Fruit fly (Drosophila melanogaster) whole organism, prepupa: Measurements from ENCODE around the gene CG13358.

Experiments
- Blimp-1 ChIP-seq: fragments of 200-800 bp; sonication (Bioruptor generic); optimal IDR thresholded peaks from 3 replicates; lab custom pipeline; 2017; ENCODE audit warnings: missing biosample characterization, missing genetic modification characterization, mild to moderate bottlenecking, moderate library complexity, missing genetic modification reagents
- CG10631 ChIP-seq: fragments of 200-800 bp; sonication (Bioruptor generic); optimal IDR thresholded peaks from 2 replicates; lab custom pipeline; 2016; ENCODE audit warnings: missing biosample characterization, missing genetic modification characterization
- CG10669 ChIP-seq: fragments of 200-800 bp; sonication (Bioruptor generic); optimal IDR thresholded peaks from 3 replicates; lab custom pipeline; 2018; ENCODE audit warnings: missing biosample characterization, mild to moderate bottlenecking, missing genetic modification characterization, moderate library complexity
- CG11902 ChIP-seq: fragments of 200-800 bp; sonication (Bioruptor generic); optimal IDR thresholded peaks from 3 replicates; lab custom pipeline; 2016; ENCODE audit warnings: missing biosample characterization, missing genetic modification characterization
- CG3032 ChIP-seq: fragments of 200-800 bp; optimal IDR thresholded peaks from 2 replicates; lab custom pipeline; 2019; ENCODE audit warnings: missing biosample characterization, mild to moderate bottlenecking, missing genetic modification characterization, moderate library complexity
- CG32006 ChIP-seq: fragments of 200-800 bp; sonication (Bioruptor generic); optimal IDR thresholded peaks from 3 replicates; lab custom pipeline; 2017; ENCODE audit warnings: missing biosample characterization, mild to moderate bottlenecking, missing genetic modification characterization
- CG4318 ChIP-seq: fragments of 200-800 bp; sonication (Bioruptor generic); optimal IDR thresholded peaks from 3 replicates; lab custom pipeline; 2017; ENCODE audit warnings: missing biosample characterization, mild to moderate bottlenecking, missing genetic modification characterization
- CG6163 ChIP-seq: fragments of 200-800 bp; sonication (Bioruptor generic); IDR thresholded peaks from 3 replicates; pipeline ENCODE4 v1.3.6; 2022; ENCODE audit warnings: missing biosample characterization, missing genetic modification characterization
- CG6276 ChIP-seq: fragments of 200-800 bp; sonication (Bioruptor generic); optimal IDR thresholded peaks from 2 replicates; lab custom pipeline; 2017; ENCODE audit warnings: missing biosample characterization, mild to moderate bottlenecking, missing genetic modification characterization
- CG6792 ChIP-seq: fragments of 200-800 bp; sonication (Bioruptor generic); optimal IDR thresholded peaks from 3 replicates; lab custom pipeline; 2016; ENCODE audit warnings: missing biosample characterization, missing genetic modification characterization
- CG6808 ChIP-seq: fragments of 200-800 bp; sonication (Bioruptor generic); optimal IDR thresholded peaks from 3 replicates; lab custom pipeline; 2017; ENCODE audit warnings: missing biosample characterization, missing genetic modification characterization, mild to moderate bottlenecking, moderate library complexity, missing genetic modification reagents
- CG6854 ChIP-seq: fragments of 200-800 bp; sonication (Bioruptor generic); optimal IDR thresholded peaks from 2 replicates; lab custom pipeline; 2017; ENCODE audit warnings: missing biosample characterization, mild to moderate bottlenecking, missing genetic modification characterization
- CG7368 ChIP-seq: fragments of 200-800 bp; sonication (Bioruptor generic); optimal IDR thresholded peaks from 3 replicates; lab custom pipeline; 2016; ENCODE audit warnings: missing biosample characterization, missing genetic modification characterization
- CG8119 ChIP-seq: fragments of 200-800 bp; sonication (Bioruptor generic); IDR thresholded peaks from 3 replicates; pipeline ENCODE4 v1.3.6; 2022; ENCODE audit warnings: missing biosample characterization, missing genetic modification characterization
- CG8632 ChIP-seq: fragments of 200-800 bp; sonication (Bioruptor generic); optimal IDR thresholded peaks from 3 replicates; lab custom pipeline; 2016; ENCODE audit warnings: missing biosample characterization, missing genetic modification characterization
- Eip75B ChIP-seq: fragments of 200-800 bp; sonication (Bioruptor generic); optimal IDR thresholded peaks from 3 replicates; lab custom pipeline; 2016; ENCODE audit warnings: missing biosample characterization, missing genetic modification characterization
- Eip93F ChIP-seq: fragments of 200-800 bp; sonication (Bioruptor generic); optimal IDR thresholded peaks from 2 replicates; lab custom pipeline; 2016; ENCODE audit warnings: missing biosample characterization, mild to moderate bottlenecking, missing genetic modification characterization
- Ets21C ChIP-seq: fragments of 200-800 bp; sonication (Bioruptor generic); optimal IDR thresholded peaks from 3 replicates; lab custom pipeline; 2016; ENCODE audit warnings: missing biosample characterization, missing genetic modification characterization
- Gug ChIP-seq: fragments of 200-800 bp; sonication (Bioruptor generic); IDR thresholded peaks from 2 replicates; pipeline ENCODE4 v1.3.6; 2022; ENCODE audit warnings: missing biosample characterization, missing genetic modification characterization
- Hr39 ChIP-seq: fragments of 200-800 bp; sonication (Bioruptor generic); optimal IDR thresholded peaks from 2 replicates; lab custom pipeline; 2016; ENCODE audit warnings: missing biosample characterization, missing genetic modification characterization
- Hr4 ChIP-seq: fragments of 200-800 bp; sonication (Bioruptor generic); optimal IDR thresholded peaks from 3 replicates; lab custom pipeline; 2016; ENCODE audit warnings: missing biosample characterization, missing genetic modification characterization
- Lpt ChIP-seq: fragments of 200-800 bp; sonication (Bioruptor generic); optimal IDR thresholded peaks from 3 replicates; lab custom pipeline; 2016; ENCODE audit warnings: missing biosample characterization, missing genetic modification characterization
- Met ChIP-seq: fragments of 200-800 bp; sonication (Bioruptor generic); optimal IDR thresholded peaks from 3 replicates; lab custom pipeline; 2016; ENCODE audit warnings: missing biosample characterization, missing genetic modification characterization
- OdsH ChIP-seq: fragments of 200-800 bp; sonication (Bioruptor generic); optimal IDR thresholded peaks from 3 replicates; lab custom pipeline; 2016; ENCODE audit warnings: missing biosample characterization, missing genetic modification characterization
- Sox102F ChIP-seq: fragments of 200-800 bp; sonication (Bioruptor generic); optimal IDR thresholded peaks from 2 replicates; lab custom pipeline; 2016; ENCODE audit warnings: missing biosample characterization, mild to moderate bottlenecking, missing genetic modification characterization
- Sox14 ChIP-seq: fragments of 200-800 bp; sonication (Bioruptor generic); optimal IDR thresholded peaks from 3 replicates; lab custom pipeline; 2016; ENCODE audit warnings: missing biosample characterization, missing genetic modification characterization
- Sox15 ChIP-seq: fragments of 200-800 bp; sonication (Bioruptor generic); optimal IDR thresholded peaks from 3 replicates; lab custom pipeline; 2016; ENCODE audit warnings: missing biosample characterization, missing genetic modification characterization
- achi ChIP-seq: fragments of 200-800 bp; sonication (Bioruptor generic); optimal IDR thresholded peaks from 3 replicates; lab custom pipeline; 2016; ENCODE audit warnings: missing biosample characterization, missing genetic modification characterization
- acj6 ChIP-seq: fragments of 200-800 bp; sonication (Bioruptor generic); optimal IDR thresholded peaks from 3 replicates; lab custom pipeline; 2016; ENCODE audit warnings: missing biosample characterization, missing genetic modification characterization
- cyc ChIP-seq: fragments of 200-800 bp; sonication (Bioruptor generic); optimal IDR thresholded peaks from 3 replicates; lab custom pipeline; 2016; ENCODE audit warnings: missing biosample characterization, missing genetic modification characterization
- dsx ChIP-seq: fragments of 200-800 bp; optimal IDR thresholded peaks from 3 replicates; lab custom pipeline; 2019; ENCODE audit warnings: missing biosample characterization, mild to moderate bottlenecking, missing genetic modification characterization, moderate library complexity; ENCODE audit not compliant: poor library complexity, severe bottlenecking
- esn ChIP-seq: fragments of 200-800 bp; sonication (Bioruptor generic); optimal IDR thresholded peaks from 2 replicates; lab custom pipeline; 2016; ENCODE audit warnings: missing biosample characterization, mild to moderate bottlenecking, missing genetic modification characterization, moderate library complexity
- fd59A ChIP-seq: fragments of 200-800 bp; sonication (Bioruptor generic); optimal IDR thresholded peaks from 2 replicates; lab custom pipeline; 2017; ENCODE audit warnings: missing biosample characterization, mild to moderate bottlenecking, missing genetic modification characterization, missing genetic modification reagents
- fkh ChIP-seq: fragments of 200-800 bp; sonication (Bioruptor generic); optimal IDR thresholded peaks from 3 replicates; lab custom pipeline; 2017; ENCODE audit warnings: missing biosample characterization, mild to moderate bottlenecking, missing genetic modification characterization, moderate library complexity
- lz ChIP-seq: fragments of 200-800 bp; sonication (Bioruptor generic); optimal IDR thresholded peaks from 3 replicates; lab custom pipeline; 2016; ENCODE audit warnings: missing biosample characterization, missing genetic modification characterization
- pdm3 ChIP-seq: fragments of 200-800 bp; sonication (Bioruptor generic); optimal IDR thresholded peaks from 3 replicates; lab custom pipeline; 2016; ENCODE audit warnings: missing biosample characterization, missing genetic modification characterization
- spab ChIP-seq: fragments of 200-800 bp; sonication (Bioruptor generic); optimal IDR thresholded peaks from 2 replicates; lab custom pipeline; 2017; ENCODE audit warnings: missing biosample characterization, mild to moderate bottlenecking, missing genetic modification characterization, missing genetic modification reagents
- ss ChIP-seq, 2 experiments: fragments of 200-800 bp; sonication (Bioruptor generic); optimal IDR thresholded peaks; 2 replicates in 1 of 2; 3 replicates in 1 of 2; lab custom pipeline; 2017 to 2018; ENCODE audit warnings: mild to moderate bottlenecking in 2 of 2, missing biosample characterization in 2 of 2, missing genetic modification characterization in 2 of 2, moderate library complexity in 1 of 2
- svp ChIP-seq: fragments of 200-800 bp; sonication (Bioruptor generic); peaks from one replicate; lab custom pipeline; 2016; ENCODE audit warnings: missing biosample characterization, missing genetic modification characterization
- topi ChIP-seq: fragments of 200-800 bp; sonication (Bioruptor generic); optimal IDR thresholded peaks from 3 replicates; lab custom pipeline; 2016; ENCODE audit warnings: missing biosample characterization, missing genetic modification characterization
- vri ChIP-seq: fragments of 200-800 bp; sonication (Bioruptor generic); optimal IDR thresholded peaks from 3 replicates; lab custom pipeline; 2016; ENCODE audit warnings: missing biosample characterization, mild to moderate bottlenecking, missing genetic modification characterization

The CG13358 gene

DNA sequence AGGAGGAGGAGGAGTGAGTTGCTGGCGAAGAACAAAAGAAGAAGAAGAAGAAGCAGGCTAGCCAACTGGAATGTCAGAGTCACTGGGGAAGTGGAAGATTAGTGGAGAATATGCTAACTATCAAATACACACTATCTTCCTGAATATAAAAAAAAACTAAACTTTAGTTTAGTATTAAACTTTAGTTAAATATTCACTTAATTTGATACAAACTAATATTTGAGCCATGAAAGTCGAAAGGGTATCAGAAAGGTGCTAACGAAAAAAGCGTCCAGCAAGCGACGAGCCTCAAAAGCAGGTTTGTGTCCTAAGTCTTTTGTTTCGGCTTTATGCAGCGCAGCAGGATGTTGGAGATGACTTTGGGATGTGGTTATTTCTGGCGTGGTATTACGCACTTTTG, 29.5 kb downstream of the CG13358 start (continued):
- TF ChIP-seq CG32006 (GFP tag; lab: Kevin White, UChicago) (peak; percentile 54), CG3032 (tag; lab: Kevin White, UChicago) (peak; percentile 76), cyc (GFP tag; lab: Kevin White, UChicago) (peak; percentile 73), CG6808 (GFP tag; lab: Kevin White, UChicago) (peak; percentile 76), OdsH (GFP tag; lab: Kevin White, UChicago) (peak; percentile 64), fd59A (GFP tag; lab: Kevin White, UChicago) (peak; percentile 65), Sox14 (GFP tag; lab: Kevin White, UChicago) (peak; percentile 79), achi (GFP tag; lab: Kevin White, UChicago) (peak; percentile 72), CG8119 (GFP tag; lab: Robert Waterston, UW) (peak; percentile 73), CG6163 (GFP tag; lab: Robert Waterston, UW) (peak; percentile 82), CG10631 (peak; percentile 81), CG10669 (peak; percentile 66), lz (GFP tag; lab: Kevin White, UChicago) (peak; percentile 79), dsx (peak; percentile 81), Sox102F (GFP tag; lab: Kevin White, UChicago) (peak; percentile 81), Hr39 (GFP tag; lab: Kevin White, UChicago) (peak; percentile 62), ss (GFP tag; optimal IDR thresholded peaks at IDR 0.05; lab: Kevin White, UChicago) (peak; percentile 76 to 77), CG8632 (GFP tag; lab: Kevin White, UChicago) (peak; percentile 67)

DNA sequence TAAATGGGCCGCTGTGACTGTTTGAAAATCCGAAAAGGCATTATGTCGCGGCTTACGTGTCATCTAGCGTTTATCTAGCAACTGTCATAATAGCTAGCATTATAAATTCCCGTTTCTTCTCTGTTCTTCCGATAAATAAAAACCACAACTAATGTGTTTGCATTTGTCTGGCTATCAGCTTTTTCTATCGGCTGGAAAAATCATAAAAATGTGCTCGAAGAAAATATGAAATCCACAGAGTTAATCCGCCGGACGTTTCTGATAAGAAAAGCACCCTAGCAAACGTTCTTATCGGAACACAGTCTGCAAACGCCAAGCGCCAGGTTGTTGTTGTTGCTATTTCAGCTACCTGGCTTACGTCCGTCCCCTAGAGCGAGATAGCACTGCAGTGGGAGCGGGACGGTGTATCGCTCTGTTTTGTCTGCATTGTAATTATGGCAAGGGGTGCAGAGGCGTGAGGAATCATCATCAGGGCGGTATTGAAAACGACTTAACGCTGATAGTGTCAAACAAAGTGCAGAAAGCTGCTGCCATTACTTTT, 30.5 kb downstream of the CG13358 start:
- peak; percentile 88 for TF ChIP-seq fkh (GFP tag; lab: Kevin White, UChicago)
- TF ChIP-seq spab (GFP tag; lab: Kevin White, UChicago), result no peak
- TF ChIP-seq acj6, result no peak
- no peak for TF ChIP-seq Eip93F
- TF ChIP-seq CG11902 (GFP tag; lab: Kevin White, UChicago), result no peak
- TF ChIP-seq, all 60 proteins: peak for 1

DNA sequence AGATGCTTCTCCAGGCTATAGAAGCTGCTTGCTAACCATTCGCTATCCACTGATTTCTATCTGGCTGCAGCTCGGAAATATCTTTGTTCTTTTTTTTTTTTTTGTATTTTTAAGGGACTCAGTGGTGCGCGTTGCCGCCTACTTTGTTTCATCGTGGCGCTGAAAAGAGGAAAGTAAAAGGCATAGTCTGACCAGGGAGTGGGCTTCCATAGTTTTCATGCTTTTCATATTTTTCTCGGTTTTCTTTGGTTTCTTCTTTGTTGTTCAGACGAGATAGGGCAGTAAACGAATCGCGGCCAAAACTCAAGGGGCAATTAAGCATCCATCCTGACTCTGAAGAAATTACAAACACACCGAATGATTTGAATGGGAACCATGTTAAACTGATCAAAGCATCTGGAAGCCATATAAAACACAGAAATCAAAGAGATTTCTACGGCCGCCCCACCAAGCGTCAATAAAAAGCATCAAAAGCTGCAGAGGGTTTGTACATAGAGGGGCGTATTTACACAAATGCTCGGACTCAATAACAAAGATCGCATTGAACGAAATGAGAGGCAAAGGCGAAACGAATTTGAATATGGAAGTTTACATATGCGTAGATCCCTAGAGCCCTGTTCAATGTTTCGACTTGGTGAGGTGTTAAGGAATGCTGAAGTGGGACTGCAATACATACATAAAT, 32.3 kb downstream of the CG13358 start:
- TF ChIP-seq CG7368 (GFP tag; lab: Kevin White, UChicago), result no peak
- TF ChIP-seq fkh (GFP tag; lab: Kevin White, UChicago), result peak; percentile 52

DNA sequence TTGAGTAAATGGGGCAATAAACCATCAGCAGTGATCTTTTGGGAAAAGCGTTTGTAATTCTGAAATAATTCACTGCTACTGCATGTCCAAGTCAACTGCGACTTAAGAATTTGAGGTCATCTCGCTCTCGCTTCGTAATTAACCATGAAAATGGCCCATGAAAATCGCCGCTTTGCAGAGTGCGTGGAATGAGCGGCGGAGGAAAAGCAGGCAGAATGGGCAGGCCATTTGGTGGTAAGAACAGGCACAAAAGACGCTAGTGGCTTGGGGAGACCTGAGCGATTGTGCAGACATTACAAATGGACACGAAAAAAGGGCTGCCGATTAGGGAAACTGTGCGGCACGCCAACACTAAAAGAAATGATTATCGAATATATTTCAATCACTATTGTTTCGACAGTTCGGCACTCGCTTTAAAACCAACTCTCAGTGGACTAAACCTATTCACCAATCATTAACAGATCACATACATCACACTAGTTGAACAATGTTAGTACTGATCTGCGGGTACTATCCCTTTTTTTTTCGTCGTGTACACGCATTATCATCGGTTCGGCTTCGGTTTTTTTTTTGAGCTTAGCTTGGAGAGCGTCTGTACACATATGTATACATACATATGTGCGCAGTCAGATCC, 33.2 kb downstream of the CG13358 start:
- no peak for TF ChIP-seq Blimp-1
- TF ChIP-seq Hr4, result no peak
- TF ChIP-seq CG10669, result peak; percentile 7
- TF ChIP-seq Hr39 (GFP tag; lab: Kevin White, UChicago), result peak; percentile 13
- no peak for TF ChIP-seq dsx
- peak; percentile 3 for TF ChIP-seq CG6792
- TF ChIP-seq svp (GFP tag; lab: Kevin White, UChicago), result peak; percentile 19
- no peak for TF ChIP-seq Ets21C (GFP tag; lab: Kevin White, UChicago)
- TF ChIP-seq CG6276 (GFP tag; lab: Kevin White, UChicago), result no peak
- no peak for TF ChIP-seq Lpt
- peak; percentile 0 for TF ChIP-seq Eip75B (GFP tag; lab: Kevin White, UChicago)
- TF ChIP-seq Gug (GFP tag; lab: Robert Waterston, UW), result no peak
- TF ChIP-seq fkh (GFP tag; lab: Kevin White, UChicago), result no peak
- TF ChIP-seq OdsH (GFP tag; lab: Kevin White, UChicago), result no peak
- peak; percentile 18 for TF ChIP-seq esn (GFP tag; lab: Kevin White, UChicago)
- TF ChIP-seq pdm3 (GFP tag; lab: Kevin White, UChicago), result no peak
- no peak for TF ChIP-seq lz (GFP tag; lab: Kevin White, UChicago)
- no peak for TF ChIP-seq CG8632 (GFP tag; lab: Kevin White, UChicago)
- TF ChIP-seq Met (GFP tag; lab: Kevin White, UChicago), result peak; percentile 13
- TF ChIP-seq CG6163 (GFP tag; lab: Robert Waterston, UW), result 0 out of 3 replicates have a peak, but pooled peaks have one; percentile 31
- TF ChIP-seq cyc (GFP tag; lab: Kevin White, UChicago), result no peak
- TF ChIP-seq topi, result no peak
- no peak for TF ChIP-seq Sox15 (GFP tag; lab: Kevin White, UChicago)
- no peak for TF ChIP-seq CG6854
- TF ChIP-seq vri (GFP tag; lab: Kevin White, UChicago), result no peak
- TF ChIP-seq ss (GFP tag; optimal IDR thresholded peaks at IDR 0.05; lab: Kevin White, UChicago), result no peak
- no peak for TF ChIP-seq CG4318
- peak; percentile 2 for TF ChIP-seq acj6
